Worm (Caenorhabditis elegans) whole organism, late embryonic: ENCODE results near the gene T24E12.6.

Source experiments
- C08G9.2 ChIP-seq: sonication (generic microtip); optimal IDR thresholded peaks from 2 replicates; lab custom pipeline; 2016; ENCODE audit warnings: mild to moderate bottlenecking, missing genetic modification characterization, moderate library complexity, missing compliant biosample characterization
- F13H6.1 ChIP-seq: sonication (generic microtip); optimal IDR thresholded peaks from 2 replicates; lab custom pipeline; 2016; ENCODE audit warnings: missing genetic modification characterization, missing compliant biosample characterization
- K02D7.2 ChIP-seq: sonication (generic microtip); optimal IDR thresholded peaks from 2 replicates; lab custom pipeline; 2017; ENCODE audit warnings: mild to moderate bottlenecking, missing genetic modification characterization, missing compliant biosample characterization
- T23F11.4 ChIP-seq: fragments of 200-800 bp; sonication (Bioruptor generic); optimal IDR thresholded peaks from 2 replicates; lab custom pipeline; 2018; ENCODE audit warnings: mild to moderate bottlenecking, missing genetic modification characterization, missing compliant biosample characterization
- Y22D7AL.16 ChIP-seq: sonication (generic microtip); optimal IDR thresholded peaks from 2 replicates; lab custom pipeline; 2016; ENCODE audit warnings: missing genetic modification characterization, missing compliant biosample characterization
- ama-1 ChIP-seq: fragments of 150-350 bp; optimal IDR thresholded peaks from 2 replicates; lab custom pipeline; 2014
- ceh-19 ChIP-seq: fragments of 200-800 bp; sonication (Bioruptor generic); optimal IDR thresholded peaks from 2 replicates; lab custom pipeline; 2018; ENCODE audit warnings: mild to moderate bottlenecking, missing genetic modification characterization, missing compliant biosample characterization
- ceh-2 ChIP-seq: sonication (generic microtip); optimal IDR thresholded peaks from 2 replicates; lab custom pipeline; 2016; ENCODE audit warnings: missing genotype, missing genetic modification characterization, missing compliant biosample characterization
- ceh-22 ChIP-seq: sonication (generic microtip); optimal IDR thresholded peaks from 2 replicates; lab custom pipeline; 2017; ENCODE audit warnings: missing biosample characterization, missing genetic modification characterization
- ceh-24 ChIP-seq: sonication (generic microtip); optimal IDR thresholded peaks from 2 replicates; lab custom pipeline; 2016; ENCODE audit warnings: mild to moderate bottlenecking, missing genetic modification characterization, missing compliant biosample characterization
- ceh-30 ChIP-seq: fragments of 150-350 bp; optimal IDR thresholded peaks from 2 replicates; lab custom pipeline; 2014; ENCODE audit warnings: missing biosample characterization, missing genetic modification characterization
- ceh-34 ChIP-seq: sonication (generic microtip); optimal IDR thresholded peaks from 2 replicates; lab custom pipeline; 2016; ENCODE audit warnings: mild to moderate bottlenecking, missing genetic modification characterization, missing compliant biosample characterization
- dmd-4 ChIP-seq: sonication (generic microtip); optimal IDR thresholded peaks from 2 replicates; lab custom pipeline; 2016; ENCODE audit warnings: borderline replicate concordance, missing genetic modification characterization, missing compliant biosample characterization
- dve-1 ChIP-seq: sonication (generic microtip); optimal IDR thresholded peaks from 2 replicates; lab custom pipeline; 2017; ENCODE audit warnings: antibody characterized with exemption, mild to moderate bottlenecking, missing genetic modification characterization, missing compliant biosample characterization
- elt-4 ChIP-seq: sonication (generic microtip); optimal IDR thresholded peaks from 2 replicates; lab custom pipeline; 2016; ENCODE audit warnings: missing genetic modification characterization, missing compliant biosample characterization
- fax-1 ChIP-seq: sonication (generic microtip); optimal IDR thresholded peaks from 2 replicates; lab custom pipeline; 2016; ENCODE audit warnings: missing genotype, missing genetic modification characterization, missing compliant biosample characterization
- fkh-6 ChIP-seq: sonication (generic microtip); optimal IDR thresholded peaks from 2 replicates; lab custom pipeline; 2016; ENCODE audit warnings: missing genetic modification characterization, missing compliant biosample characterization
- hlh-30 ChIP-seq: sonication (generic microtip); optimal IDR thresholded peaks from 2 replicates; lab custom pipeline; 2017; ENCODE audit warnings: antibody characterized with exemption, missing genetic modification characterization, missing compliant biosample characterization; ENCODE audit not compliant: insufficient read depth
- hlh-6 ChIP-seq: sonication (generic microtip); optimal IDR thresholded peaks from 2 replicates; lab custom pipeline; 2016; ENCODE audit warnings: missing genotype, missing genetic modification characterization, missing compliant biosample characterization
- hlh-8 ChIP-seq: sonication (generic microtip); optimal IDR thresholded peaks from 2 replicates; lab custom pipeline; 2016; ENCODE audit warnings: missing genotype, missing genetic modification characterization, missing compliant biosample characterization
- lim-6 ChIP-seq: sonication (generic microtip); optimal IDR thresholded peaks from 2 replicates; lab custom pipeline; 2016; ENCODE audit warnings: missing genetic modification characterization, missing compliant biosample characterization
- lin-11 ChIP-seq: fragments of 200-800 bp; sonication (Bioruptor generic); optimal IDR thresholded peaks from 2 replicates; lab custom pipeline; 2018; ENCODE audit warnings: mild to moderate bottlenecking, missing genetic modification characterization, missing compliant biosample characterization
- pat-9 ChIP-seq: fragments of 200-800 bp; sonication (Bioruptor generic); optimal IDR thresholded peaks from 2 replicates; lab custom pipeline; 2018; ENCODE audit warnings: mild to moderate bottlenecking, missing genetic modification characterization, moderate library complexity, missing compliant biosample characterization
- pha-4 ChIP-seq: fragments of 150-350 bp; optimal IDR thresholded peaks from 2 replicates; lab custom pipeline; 2018; ENCODE audit warnings: missing biosample characterization, missing genetic modification reagents, missing genetic modification characterization
- pqm-1 ChIP-seq: sonication (generic microtip); optimal IDR thresholded peaks from 2 replicates; lab custom pipeline; 2016; ENCODE audit warnings: missing genetic modification characterization, missing compliant biosample characterization
- ref-2 ChIP-seq: sonication (generic microtip); optimal IDR thresholded peaks from 2 replicates; lab custom pipeline; 2016; ENCODE audit warnings: missing genetic modification characterization, missing compliant biosample characterization
- sox-2 ChIP-seq: fragments of 200-800 bp; sonication (Bioruptor generic); IDR thresholded peaks from 2 replicates; pipeline ENCODE4 v1.3.6; 2022; ENCODE audit warnings: missing genetic modification reagents, missing genetic modification characterization, missing compliant biosample characterization
- tbx-7 ChIP-seq: sonication (generic microtip); optimal IDR thresholded peaks from 2 replicates; lab custom pipeline; 2016; ENCODE audit warnings: missing genotype, missing genetic modification characterization, missing compliant biosample characterization
- ttx-3 ChIP-seq: sonication (generic microtip); optimal IDR thresholded peaks from 2 replicates; lab custom pipeline; 2016; ENCODE audit warnings: missing genetic modification reagents, missing genetic modification characterization, missing compliant biosample characterization
- zip-5 ChIP-seq: sonication (generic microtip); optimal IDR thresholded peaks from 2 replicates; lab custom pipeline; 2016; ENCODE audit warnings: missing genetic modification characterization, missing compliant biosample characterization
- ztf-16 ChIP-seq: sonication (generic microtip); optimal IDR thresholded peaks from 2 replicates; lab custom pipeline; 2017; ENCODE audit warnings: missing genetic modification characterization, missing compliant biosample characterization

The T24E12.6 gene

ce11 chrII:3747405-3747804 lies 14.1 kb downstream of the T24E12.6 start, which contains the start of gene fbxb-92:
Gene fbxb-92 (minus strand): TSS chrII:3747505.
- no peak for TF ChIP-seq dmd-4
- TF ChIP-seq Y22D7AL.16 (tag; lab: Kevin White, UChicago): no peak
- no peak for TF ChIP-seq pqm-1 (tag; lab: Kevin White, UChicago)
- no peak for TF ChIP-seq dve-1 (tag; lab: Kevin White, UChicago)
- no peak for TF ChIP-seq hlh-8 (tag; lab: Kevin White, UChicago)
- TF ChIP-seq fax-1: no peak
- TF ChIP-seq ttx-3 (tag; lab: Kevin White, UChicago): no peak
- no peak for TF ChIP-seq ceh-34 (tag; lab: Kevin White, UChicago)
- no peak for TF ChIP-seq hlh-30 (tag; lab: Kevin White, UChicago)
- no peak for TF ChIP-seq F13H6.1 (tag; lab: Kevin White, UChicago)
- TF ChIP-seq lin-11 (tag; lab: Kevin White, UChicago): no peak
- no peak for TF ChIP-seq hlh-6
- TF ChIP-seq ceh-22 (tag; lab: Kevin White, UChicago): no peak
- TF ChIP-seq lim-6: no peak
- TF ChIP-seq elt-4 (tag; lab: Kevin White, UChicago): no peak
- TF ChIP-seq pat-9 (tag; lab: Kevin White, UChicago): no peak
- TF ChIP-seq K02D7.2 (tag; lab: Kevin White, UChicago): no peak
- TF ChIP-seq, all 69 proteins: peak for 0

- TF ChIP-seq sox-2 (GFP tag; lab: Robert Waterston, UW) (no peak), zip-5 (tag; lab: Kevin White, UChicago) (no peak)
- TF ChIP-seq, all 69 proteins: peak for 0
Observed at ce11 chrII:3743684-3744200, 17.8 kb downstream of the T24E12.6 start, which contains the start of gene nta-1. Gene nta-1 (minus strand): TSS chrII:3743814.

ce11 chrII:3741584-3741983 lies 19.9 kb downstream of the T24E12.6 start, which contains the start of gene F12E12.1:
Gene F12E12.1 (plus strand): TSS chrII:3741884.
- no peak for TF ChIP-seq ref-2 (tag; lab: Kevin White, UChicago)
- TF ChIP-seq hlh-30 (tag; lab: Kevin White, UChicago): no peak
- no peak for TF ChIP-seq Y22D7AL.16 (tag; lab: Kevin White, UChicago)
- no peak for TF ChIP-seq ztf-16 (tag; lab: Kevin White, UChicago)
- TF ChIP-seq ceh-30 (tag; lab: Kevin White, UChicago): no peak
- TF ChIP-seq elt-4 (tag; lab: Kevin White, UChicago): no peak
- TF ChIP-seq ceh-24 (tag; lab: Kevin White, UChicago): no peak
- no peak for TF ChIP-seq tbx-7 (tag; lab: Kevin White, UChicago)
- TF ChIP-seq T23F11.4: no peak
- TF ChIP-seq, all 69 proteins: peak for 0

DNA sequence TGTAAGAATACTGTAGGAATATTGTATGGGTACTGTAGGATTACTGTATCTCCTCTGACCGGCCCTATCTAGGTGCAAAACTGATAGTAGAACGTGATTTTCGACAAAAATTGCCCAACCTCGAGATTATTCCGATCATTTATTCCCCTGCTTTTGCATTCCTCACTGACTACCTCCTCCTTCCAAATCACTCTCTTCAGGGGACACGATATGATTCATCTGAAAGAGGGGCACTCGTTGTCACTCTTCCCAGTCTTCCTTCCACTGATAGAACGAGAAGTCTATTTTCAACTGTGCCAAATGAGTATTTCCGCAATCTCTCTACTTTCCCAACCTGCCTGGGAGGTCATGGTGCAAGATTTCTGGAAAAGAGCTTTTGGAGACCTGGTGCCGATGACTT lies 21.9 kb downstream of the T24E12.6 start, which contains the start of gene F12E12.2:
Gene F12E12.2 (plus strand): TSS at position 301 of the 400 bp plus-strand sequence.
- no peak for TF ChIP-seq C08G9.2 (tag; lab: Kevin White, UChicago)

- TF ChIP-seq ama-1 (lab: Kevin White, UChicago) (no peak), fkh-6 (tag; lab: Kevin White, UChicago) (no peak), F13H6.1 (tag; lab: Kevin White, UChicago) (no peak), tbx-7 (tag; lab: Kevin White, UChicago) (no peak), ceh-2 (no peak), ceh-34 (tag; lab: Kevin White, UChicago) (no peak), pqm-1 (tag; lab: Kevin White, UChicago) (no peak), ceh-19 (GFP tag; lab: Kevin White, UChicago) (no peak), pha-4 (tag; lab: Kevin White, UChicago) (no peak)
Observed at ce11 chrII:3736893-3737375, 24.6 kb downstream of the T24E12.6 start, which contains the start of gene F12E12.6. Gene F12E12.6 (minus strand): TSS chrII:3736943.
